Worm (Caenorhabditis elegans) whole organism, young adult: Measurements from ENCODE around the gene F33C8.2.

Experiments used
- B0019.2 ChIP-seq: fragments of 200-800 bp; sonication (Bioruptor generic); conservative IDR thresholded peaks from 2 replicates; pipeline ENCODE4 v1.3.6; 2022; ENCODE audit warnings: missing genetic modification reagents, missing genetic modification characterization, missing compliant biosample characterization
- B0261.1 ChIP-seq: sonication (generic microtip); optimal IDR thresholded peaks from 2 replicates; lab custom pipeline; 2016; ENCODE audit warnings: mild to moderate bottlenecking, missing genetic modification characterization, moderate library complexity, missing compliant biosample characterization
- C17E4.6 ChIP-seq: fragments of 200-800 bp; sonication (Bioruptor generic); IDR thresholded peaks from 2 replicates; pipeline ENCODE4 v1.3.6; 2022; ENCODE audit warnings: missing genetic modification reagents, missing genetic modification characterization, missing compliant biosample characterization
- F22D6.2 ChIP-seq: sonication (generic microtip); optimal IDR thresholded peaks from 2 replicates; lab custom pipeline; 2016; ENCODE audit warnings: mild to moderate bottlenecking, missing genetic modification characterization, missing compliant biosample characterization
- F33H1.4 ChIP-seq: fragments of 200-800 bp; sonication (Bioruptor generic); IDR thresholded peaks from 2 replicates; pipeline ENCODE4 v1.3.6; 2022; ENCODE audit warnings: missing genetic modification reagents, missing genetic modification characterization, missing compliant biosample characterization
- F55B11.4 ChIP-seq: sonication (generic microtip); optimal IDR thresholded peaks from 2 replicates; lab custom pipeline; 2016; ENCODE audit warnings: missing compliant biosample characterization, missing genetic modification characterization, borderline replicate concordance; ENCODE audit not compliant: insufficient read depth
- K11D2.4 ChIP-seq: fragments of 200-800 bp; sonication (Bioruptor generic); IDR thresholded peaks from 2 replicates; pipeline ENCODE4 v1.3.6; 2022; ENCODE audit warnings: missing genetic modification reagents, missing genetic modification characterization, missing compliant biosample characterization
- K12H6.12 ChIP-seq: fragments of 200-800 bp; sonication (Bioruptor generic); optimal IDR thresholded peaks from 2 replicates; lab custom pipeline; 2018; ENCODE audit warnings: mild to moderate bottlenecking, missing genetic modification characterization, missing compliant biosample characterization
- T07F8.4 ChIP-seq: sonication (generic microtip); optimal IDR thresholded peaks from 2 replicates; lab custom pipeline; 2016; ENCODE audit warnings: mild to moderate bottlenecking, missing genetic modification characterization, moderate library complexity, missing compliant biosample characterization
- Y67H2A.10 ChIP-seq: fragments of 200-800 bp; sonication (Bioruptor generic); conservative IDR thresholded peaks from 2 replicates; pipeline ENCODE4 v1.3.6; 2022; ENCODE audit warnings: missing genetic modification reagents, missing genetic modification characterization, missing compliant biosample characterization
- Y95B8A.8 ChIP-seq: fragments of 200-800 bp; sonication (Bioruptor generic); IDR thresholded peaks from 2 replicates; pipeline ENCODE4 v1.3.6; 2022; ENCODE audit warnings: missing genetic modification reagents, missing genetic modification characterization, missing compliant biosample characterization
- ZK185.1 ChIP-seq: sonication (generic microtip); optimal IDR thresholded peaks from 2 replicates; lab custom pipeline; 2016; ENCODE audit warnings: mild to moderate bottlenecking, missing genetic modification characterization, missing compliant biosample characterization; ENCODE audit not compliant: poor library complexity, severe bottlenecking
- atf-7 ChIP-seq: sonication (generic microtip); optimal IDR thresholded peaks from 2 replicates; lab custom pipeline; 2017; ENCODE audit warnings: mild to moderate bottlenecking, missing genetic modification characterization, missing compliant biosample characterization
- attf-3 ChIP-seq: fragments of 200-800 bp; sonication (Bioruptor generic); conservative IDR thresholded peaks from 2 replicates; pipeline ENCODE4 v1.3.6; 2022; ENCODE audit warnings: missing genetic modification reagents, missing genetic modification characterization, missing compliant biosample characterization
- bed-2 ChIP-seq: fragments of 200-800 bp; sonication (Bioruptor generic); IDR thresholded peaks from 2 replicates; pipeline ENCODE4 v1.3.6; 2022; ENCODE audit warnings: missing genetic modification reagents, missing genetic modification characterization, missing compliant biosample characterization
- cebp-2 ChIP-seq: fragments of 200-800 bp; sonication (Bioruptor generic); IDR thresholded peaks from 2 replicates; pipeline ENCODE4 v1.3.6; 2022; ENCODE audit warnings: missing genetic modification characterization, missing compliant biosample characterization
- ceh-40 ChIP-seq: fragments of 200-800 bp; sonication (Bioruptor generic); IDR thresholded peaks from 2 replicates; pipeline ENCODE4 v1.3.6; 2022; ENCODE audit warnings: missing genetic modification characterization, missing compliant biosample characterization
- ceh-91 ChIP-seq: fragments of 200-800 bp; sonication (Bioruptor generic); IDR thresholded peaks from 2 replicates; pipeline ENCODE4 v1.3.6; 2022; ENCODE audit warnings: missing genetic modification reagents, missing genetic modification characterization, missing compliant biosample characterization
- chd-7 ChIP-seq: sonication (generic microtip); optimal IDR thresholded peaks from 2 replicates; lab custom pipeline; 2016; ENCODE audit warnings: mild to moderate bottlenecking, missing genetic modification characterization, moderate library complexity, missing compliant biosample characterization
- dpff-1 ChIP-seq: sonication (generic microtip); optimal IDR thresholded peaks from 2 replicates; lab custom pipeline; 2017; ENCODE audit warnings: mild to moderate bottlenecking, missing genetic modification characterization, missing compliant biosample characterization
- dpl-1 ChIP-seq: fragments of 150-350 bp; optimal IDR thresholded peaks from 2 replicates; lab custom pipeline; 2014; ENCODE audit warnings: missing biosample characterization, missing genetic modification reagents, missing genetic modification characterization
- efl-1 ChIP-seq: fragments of 150-350 bp; optimal IDR thresholded peaks from 2 replicates; lab custom pipeline; 2014; ENCODE audit warnings: missing biosample characterization, missing genetic modification reagents, missing genetic modification characterization
- egl-18 ChIP-seq: fragments of 200-800 bp; sonication (Bioruptor generic); IDR thresholded peaks from 2 replicates; pipeline ENCODE4 v1.3.6; 2022; ENCODE audit warnings: missing genetic modification reagents, missing genetic modification characterization, missing compliant biosample characterization
- ets-4 ChIP-seq: fragments of 200-800 bp; sonication (Bioruptor generic); optimal IDR thresholded peaks from 2 replicates; lab custom pipeline; 2018; ENCODE audit warnings: mild to moderate bottlenecking, missing genetic modification characterization, missing compliant biosample characterization
- hlh-12 ChIP-seq: sonication (generic microtip); optimal IDR thresholded peaks from 2 replicates; lab custom pipeline; 2016; ENCODE audit warnings: missing genetic modification characterization, missing compliant biosample characterization
- hmg-20 ChIP-seq: fragments of 200-800 bp; sonication (Bioruptor generic); IDR thresholded peaks from 2 replicates; pipeline ENCODE4 v1.3.6; 2022; ENCODE audit warnings: missing genetic modification reagents, missing genetic modification characterization, missing compliant biosample characterization
- hrde-1 ChIP-seq: sonication (generic microtip); optimal IDR thresholded peaks from 2 replicates; lab custom pipeline; 2016; ENCODE audit warnings: missing genetic modification characterization, mild to moderate bottlenecking, missing compliant biosample characterization, moderate library complexity, missing genotype, missing genetic modification reagents, borderline replicate concordance
- lin-35 ChIP-seq, 3 experiments: fragments of 150-350 bp in 2 of 3; sonication (generic microtip) in 1 of 3; optimal IDR thresholded peaks; 2 replicates each; lab custom pipeline; 2014 to 2018; ENCODE audit warnings: missing biosample characterization in 3 of 3, missing genetic modification characterization in 3 of 3, missing genetic modification reagents in 3 of 3
- lsl-1 ChIP-seq: fragments of 200-800 bp; sonication (Bioruptor generic); optimal IDR thresholded peaks from 2 replicates; lab custom pipeline; 2018; ENCODE audit warnings: mild to moderate bottlenecking, missing genetic modification characterization, moderate library complexity, missing compliant biosample characterization
- lsy-27 ChIP-seq: sonication (generic microtip); optimal IDR thresholded peaks from 2 replicates; lab custom pipeline; 2017; ENCODE audit warnings: missing genetic modification characterization, mild to moderate bottlenecking, missing compliant biosample characterization, antibody characterized with exemption, missing genotype, borderline replicate concordance; ENCODE audit not compliant: insufficient read depth
- mel-28 ChIP-seq: sonication (generic microtip); optimal IDR thresholded peaks from 2 replicates; lab custom pipeline; 2016; ENCODE audit warnings: borderline replicate concordance, mild to moderate bottlenecking, missing genetic modification characterization, missing compliant biosample characterization
- nhr-27 ChIP-seq: fragments of 200-800 bp; sonication (Bioruptor generic); optimal IDR thresholded peaks from 2 replicates; lab custom pipeline; 2018; ENCODE audit warnings: mild to moderate bottlenecking, missing genetic modification characterization, moderate library complexity, missing compliant biosample characterization
- nhr-80 ChIP-seq: sonication (generic microtip); optimal IDR thresholded peaks from 2 replicates; lab custom pipeline; 2016; ENCODE audit warnings: missing genetic modification characterization, missing compliant biosample characterization
- pbrm-1 ChIP-seq: fragments of 200-800 bp; sonication (Bioruptor generic); IDR thresholded peaks from 2 replicates; pipeline ENCODE4 v1.3.6; 2022; ENCODE audit warnings: missing genetic modification reagents, missing genetic modification characterization, missing compliant biosample characterization
- rec-8 ChIP-seq, 2 experiments: sonication (generic microtip); optimal IDR thresholded peaks; 2 replicates each; lab custom pipeline; 2016; ENCODE audit warnings: mild to moderate bottlenecking in 2 of 2, missing genetic modification characterization in 2 of 2, missing genetic modification reagents in 2 of 2, missing genotype in 2 of 2, missing biosample characterization in 1 of 2, missing compliant biosample characterization in 1 of 2, moderate library complexity in 1 of 2
- repo-1 ChIP-seq: sonication (generic microtip); optimal IDR thresholded peaks from 2 replicates; lab custom pipeline; 2017; ENCODE audit warnings: mild to moderate bottlenecking, missing genetic modification characterization, missing compliant biosample characterization
- sptf-2 ChIP-seq: fragments of 200-800 bp; sonication (Bioruptor generic); optimal IDR thresholded peaks from 2 replicates; lab custom pipeline; 2018; ENCODE audit warnings: mild to moderate bottlenecking, missing genetic modification characterization, missing compliant biosample characterization
- unc-62 ChIP-seq: fragments of 150-350 bp; optimal IDR thresholded peaks from 2 replicates; lab custom pipeline; 2014; ENCODE audit warnings: missing biosample characterization, missing genetic modification reagents, missing genetic modification characterization
- ztf-26 ChIP-seq: sonication (generic microtip); optimal IDR thresholded peaks from 2 replicates; lab custom pipeline; 2017; ENCODE audit warnings: missing genetic modification characterization, missing compliant biosample characterization
- ztf-6 ChIP-seq: fragments of 200-800 bp; sonication (Bioruptor generic); IDR thresholded peaks from 2 replicates; pipeline ENCODE4 v1.3.6; 2022; ENCODE audit warnings: missing genetic modification reagents, missing genetic modification characterization, missing compliant biosample characterization

Gene F33C8.2

DNA sequence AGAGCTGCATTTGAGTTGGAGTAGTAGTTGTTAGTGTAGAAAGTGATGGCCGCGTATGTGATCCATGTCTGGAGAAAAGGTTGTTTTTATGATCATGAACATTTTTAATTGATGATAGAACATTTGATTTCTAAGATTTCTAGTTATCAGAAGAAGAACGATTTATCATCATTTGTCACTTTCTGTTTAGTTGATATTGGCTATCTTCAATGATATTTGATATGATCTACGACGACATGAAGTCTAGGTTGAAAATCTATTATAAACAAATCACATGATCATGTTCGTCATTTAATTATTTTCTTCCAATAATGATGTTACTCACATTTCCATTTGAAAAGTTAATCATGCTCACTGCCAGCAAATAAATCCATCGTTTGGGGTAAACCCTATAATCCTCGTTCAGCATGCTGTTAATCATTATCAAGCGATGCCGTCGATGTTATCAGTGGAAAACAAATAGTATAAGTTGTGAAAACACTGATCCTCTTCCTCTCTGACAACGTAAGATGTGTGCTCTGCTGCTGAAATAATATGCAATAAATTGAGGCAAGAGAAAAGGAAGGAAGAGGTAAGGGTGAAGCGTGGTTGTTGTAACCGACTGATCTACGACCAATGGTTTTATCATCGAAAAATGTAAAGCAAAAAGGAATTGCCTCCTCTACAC lies 15.9 kb downstream of the F33C8.2 start:
- TF ChIP-seq B0019.2 (GFP tag; lab: Robert Waterston, UW) (no peak), nhr-80 (peak; percentile 51), nhr-27 (tag; lab: Kevin White, UChicago) (no peak), pbrm-1 (GFP tag; lab: Robert Waterston, UW) (no peak), unc-62 (GFP tag; lab: Kevin White, UChicago) (peak; percentile 10), mel-28 (no peak), Y67H2A.10 (GFP tag; lab: Robert Waterston, UW) (no peak)

DNA sequence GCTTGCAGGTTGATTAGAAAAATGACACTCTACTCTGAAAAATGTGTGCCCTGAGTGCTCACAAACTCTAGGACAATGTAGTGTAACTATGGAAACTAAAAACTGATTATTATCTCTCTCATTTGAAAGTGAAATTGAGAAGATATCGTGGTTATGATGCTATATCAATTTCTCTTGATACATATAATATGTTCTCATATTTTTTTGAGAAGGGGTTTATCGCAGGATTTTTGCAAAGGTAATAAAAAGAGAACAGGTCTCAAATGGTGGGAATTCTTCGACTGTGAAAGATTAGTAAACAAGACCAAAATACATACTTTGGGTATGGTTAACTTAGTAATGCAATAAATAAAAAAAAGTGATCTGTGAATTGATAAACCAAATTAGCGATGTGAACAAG lies 16.4 kb downstream of the F33C8.2 start:
- TF ChIP-seq hlh-12 (tag; lab: Kevin White, UChicago): no peak
- no peak for TF ChIP-seq B0261.1 (tag; lab: Kevin White, UChicago)
- no peak for TF ChIP-seq dpl-1 (GFP tag; lab: Kevin White, UChicago)
- TF ChIP-seq lsy-27 (tag; lab: Kevin White, UChicago): no peak
- TF ChIP-seq pbrm-1 (GFP tag; lab: Robert Waterston, UW): no peak
- TF ChIP-seq dpff-1: no peak

DNA sequence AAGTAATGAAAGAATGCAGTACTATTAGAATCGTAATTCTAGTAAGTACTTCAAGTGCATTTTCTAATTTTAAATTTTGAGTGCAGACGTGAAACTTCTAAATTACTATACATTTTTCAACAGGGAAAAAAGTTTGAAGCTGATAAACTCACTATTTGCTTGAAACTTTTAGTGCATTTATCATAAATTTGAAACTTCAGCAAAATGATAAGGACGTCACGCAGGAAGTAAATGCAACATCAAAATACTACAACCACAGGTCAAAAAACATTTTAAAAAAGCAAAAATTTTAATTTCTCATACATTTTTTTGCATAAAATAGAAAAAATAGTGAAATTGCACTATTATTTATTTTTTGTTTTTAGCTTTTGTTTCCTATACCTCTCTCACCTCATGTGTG lies 18.3 kb downstream of the F33C8.2 start:
- TF ChIP-seq ZK185.1 (no peak), chd-7 (tag; lab: Kevin White, UChicago) (no peak), dpff-1 (no peak), ceh-91 (GFP tag; lab: Robert Waterston, UW) (no peak)

DNA sequence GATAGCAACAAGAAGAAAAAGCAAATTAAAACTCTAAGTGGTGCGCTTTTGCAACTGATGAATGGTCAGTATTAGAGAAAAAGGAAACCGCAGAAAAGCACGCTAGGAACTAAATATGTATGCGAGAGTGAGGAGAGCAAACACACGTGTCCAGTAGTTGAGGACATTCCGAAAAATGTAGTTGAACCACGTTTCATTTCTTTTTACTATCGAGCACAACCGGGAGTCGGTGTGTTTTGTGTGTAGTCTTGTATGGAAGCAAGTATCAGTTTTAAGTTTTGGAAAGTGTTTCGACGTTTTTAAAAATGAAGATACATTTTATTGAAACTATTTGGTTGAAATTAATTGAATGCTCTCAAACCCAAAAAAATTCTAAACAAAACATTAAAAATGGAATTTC lies 18.8 kb downstream of the F33C8.2 start, which contains the start of gene C05G5.1:
C05G5.1 (minus strand) TSS at position 101 of the 400 bp plus-strand sequence.
- no peak for TF ChIP-seq egl-18 (GFP tag; lab: Robert Waterston, UW)
- no peak for TF ChIP-seq rec-8 (tag; optimal IDR thresholded peaks at IDR 0.05; lab: Kevin White, UChicago)
- no peak for TF ChIP-seq efl-1
- no peak for TF ChIP-seq ztf-6 (GFP tag; lab: Robert Waterston, UW)
- TF ChIP-seq F55B11.4 (tag; lab: Kevin White, UChicago): no peak
- TF ChIP-seq sptf-2: no peak

DNA sequence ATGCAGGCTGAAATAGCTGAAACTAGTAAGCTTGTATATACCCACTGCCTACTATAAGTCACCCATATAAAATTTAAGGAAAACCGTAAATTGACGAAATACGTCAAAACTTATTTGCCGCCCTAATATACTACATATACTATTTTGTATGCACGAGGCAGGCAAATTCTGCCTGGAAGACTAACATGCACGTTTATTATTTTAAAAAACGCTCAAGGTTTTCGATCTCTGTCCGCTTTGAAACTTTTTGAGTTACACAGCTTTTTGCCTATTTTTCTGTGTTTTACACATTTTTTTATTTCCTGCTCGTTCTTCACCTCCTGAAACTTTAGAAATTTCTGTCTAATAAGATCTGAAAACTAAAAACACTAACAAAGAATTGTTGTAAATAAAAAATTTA lies 22.0 kb downstream of the F33C8.2 start:
- TF ChIP-seq atf-7 (tag; lab: Kevin White, UChicago) (no peak), bed-2 (no peak), ceh-40 (no peak), attf-3 (GFP tag; lab: Robert Waterston, UW) (no peak), dpff-1 (no peak), K12H6.12 (tag; lab: Kevin White, UChicago) (no peak), F33H1.4 (GFP tag; lab: Robert Waterston, UW) (no peak), Y95B8A.8 (GFP tag; lab: Robert Waterston, UW) (no peak), ets-4 (GFP tag; lab: Kevin White, UChicago) (no peak)

DNA sequence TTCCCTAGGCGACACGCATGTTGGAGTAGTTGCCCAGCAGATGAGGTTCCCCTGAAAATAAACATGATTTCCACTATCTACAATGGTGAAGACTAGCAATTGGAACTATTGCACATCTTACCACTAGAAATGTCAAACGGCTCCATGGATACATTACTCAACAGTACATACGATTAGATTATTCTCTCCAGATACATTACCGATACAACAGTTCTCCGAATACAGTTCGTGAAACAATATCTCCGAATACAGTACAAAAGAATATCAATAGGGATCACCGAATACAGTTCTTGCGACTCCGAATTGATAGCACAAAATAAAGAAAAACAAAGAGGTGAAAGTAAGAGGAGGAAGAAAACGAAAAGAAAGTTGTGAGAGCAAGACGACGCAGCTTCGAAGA lies 22.6 kb downstream of the F33C8.2 start, which contains the start of gene C05G5.7:
C05G5.7 (minus strand) TSS at position 1 of the 400 bp plus-strand sequence.
- TF ChIP-seq hlh-12 (tag; lab: Kevin White, UChicago) (no peak), hrde-1 (tag; lab: Kevin White, UChicago) (no peak), C17E4.6 (GFP tag; lab: Robert Waterston, UW) (no peak), lsy-27 (tag; lab: Kevin White, UChicago) (no peak), lin-35 (GFP tag; optimal IDR thresholded peaks at IDR 0.05; lab: Kevin White, UChicago) (no peak), hmg-20 (GFP tag; lab: Robert Waterston, UW) (no peak), K11D2.4 (no peak), F22D6.2 (tag; lab: Kevin White, UChicago) (no peak), sptf-2 (no peak), repo-1 (tag; lab: Kevin White, UChicago) (no peak), ceh-40 (no peak), cebp-2 (GFP tag; lab: Robert Waterston, UW) (no peak), T07F8.4 (tag; lab: Kevin White, UChicago) (no peak), ztf-26 (tag; lab: Kevin White, UChicago) (no peak), lsl-1 (GFP tag; lab: Kevin White, UChicago) (no peak)
